Fruit fly (Drosophila melanogaster): ENCODE data around the gene Kdm5.

Kdm5 gene

DNA sequence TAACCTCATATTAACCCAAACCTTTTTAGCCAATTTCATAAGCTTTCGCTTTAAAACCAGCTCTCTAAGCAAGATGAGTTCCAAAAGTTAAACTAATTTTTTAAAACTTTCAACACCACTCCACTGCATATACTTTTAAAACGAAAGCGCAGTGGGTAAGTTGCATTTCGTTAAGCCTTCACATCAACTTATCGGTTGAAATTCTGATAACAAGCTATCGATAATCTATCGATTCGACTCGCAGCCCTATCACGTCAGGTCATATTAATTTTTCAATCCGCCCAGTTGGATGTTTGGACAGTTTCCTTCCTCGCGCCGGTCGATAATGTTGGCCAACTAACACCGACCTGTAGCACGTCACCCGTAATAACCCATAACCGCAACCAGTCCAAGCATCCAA, 13.2 kb downstream of the Kdm5 start, which contains the start of gene ifc (continued):
- peak; percentile 8 for TF ChIP-seq Sp1 (GFP tag; optimal IDR thresholded peaks at IDR 0.05)
- peak; percentile 39 for TF ChIP-seq woc (GFP tag; optimal IDR thresholded peaks at IDR 0.05)
- no peak for TF ChIP-seq lola (GFP tag; optimal IDR thresholded peaks at IDR 0.05)
- peak; percentile 51 for TF ChIP-seq OdsH (GFP tag; optimal IDR thresholded peaks at IDR 0.05)
- peak; percentile 10 for TF ChIP-seq CG9705 (GFP tag; optimal IDR thresholded peaks at IDR 0.05)
- no peak for TF ChIP-seq Jra (GFP tag; optimal IDR thresholded peaks at IDR 0.05)
- TF ChIP-seq dmrt93B (GFP tag; optimal IDR thresholded peaks at IDR 0.05) = no peak
- TF ChIP-seq CrebA (GFP tag; optimal IDR thresholded peaks at IDR 0.05; ENCODE audit: borderline replicate concordance) = no peak
- TF ChIP-seq dsf (GFP tag; optimal IDR thresholded peaks at IDR 0.05; ENCODE audit: borderline replicate concordance) = no peak
- TF ChIP-seq Dfd (GFP tag; optimal IDR thresholded peaks at IDR 0.05) = no peak
- no peak for TF ChIP-seq pan (optimal IDR thresholded peaks at IDR 0.05)
- no peak for TF ChIP-seq Rel (GFP tag; optimal IDR thresholded peaks at IDR 0.05)
- peak; percentile 46 for TF ChIP-seq Rel (tag; optimal IDR thresholded peaks at IDR 0.05)

DNA sequence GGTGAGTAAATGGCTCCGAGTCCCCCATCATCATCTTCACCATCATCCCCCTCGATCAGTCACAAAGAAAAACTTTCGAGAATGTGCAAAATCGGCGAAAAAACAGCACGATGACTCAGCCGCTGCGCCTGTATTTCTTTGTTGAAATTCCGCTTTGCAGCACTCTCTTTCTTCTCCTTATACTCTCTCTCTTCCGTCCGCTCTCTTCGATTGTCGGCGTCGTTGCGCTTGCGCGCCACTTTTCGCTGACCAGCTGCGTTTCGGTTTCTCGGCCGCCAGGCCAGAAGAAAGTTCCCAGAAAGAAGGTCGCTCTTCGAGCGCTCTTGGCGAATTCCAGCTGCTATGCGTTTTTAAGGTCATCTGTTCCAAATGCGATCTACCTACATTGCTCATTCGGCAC, 16.1 kb downstream of the Kdm5 start:
- peak; percentile 27 for TF ChIP-seq Jra (GFP tag; optimal IDR thresholded peaks at IDR 0.05)
- TF ChIP-seq Hnf4 (GFP tag; optimal IDR thresholded peaks at IDR 0.05) = no peak
- TF ChIP-seq HLH106 (tag; optimal IDR thresholded peaks at IDR 0.05) = no peak
- TF ChIP-seq Hr83 (GFP tag; optimal IDR thresholded peaks at IDR 0.05; ENCODE audit: poor library complexity, severe bottlenecking) = no peak
- TF ChIP-seq dl (GFP tag; optimal IDR thresholded peaks at IDR 0.05; ENCODE audit: insufficient read depth in 1 of 2, partially characterized antibody in 2 of 2) = peak; percentile 56 to 59
- TF ChIP-seq Dif (GFP tag; optimal IDR thresholded peaks at IDR 0.05; ENCODE audit: partially characterized antibody) = peak; percentile 20
- TF ChIP-seq CrebA (GFP tag; optimal IDR thresholded peaks at IDR 0.05; ENCODE audit: borderline replicate concordance) = no peak
- no peak for TF ChIP-seq foxo (GFP tag; optimal IDR thresholded peaks at IDR 0.05)
- no peak for TF ChIP-seq Hr78 (GFP tag; optimal IDR thresholded peaks at IDR 0.05)
- TF ChIP-seq h (GFP tag; optimal IDR thresholded peaks at IDR 0.05) = no peak
- no peak for TF ChIP-seq Abd-B (GFP tag; optimal IDR thresholded peaks at IDR 0.05)
- no peak for TF ChIP-seq rgr (GFP tag; optimal IDR thresholded peaks at IDR 0.05)
- no peak for TF ChIP-seq dsf (GFP tag; optimal IDR thresholded peaks at IDR 0.05; ENCODE audit: borderline replicate concordance)

DNA sequence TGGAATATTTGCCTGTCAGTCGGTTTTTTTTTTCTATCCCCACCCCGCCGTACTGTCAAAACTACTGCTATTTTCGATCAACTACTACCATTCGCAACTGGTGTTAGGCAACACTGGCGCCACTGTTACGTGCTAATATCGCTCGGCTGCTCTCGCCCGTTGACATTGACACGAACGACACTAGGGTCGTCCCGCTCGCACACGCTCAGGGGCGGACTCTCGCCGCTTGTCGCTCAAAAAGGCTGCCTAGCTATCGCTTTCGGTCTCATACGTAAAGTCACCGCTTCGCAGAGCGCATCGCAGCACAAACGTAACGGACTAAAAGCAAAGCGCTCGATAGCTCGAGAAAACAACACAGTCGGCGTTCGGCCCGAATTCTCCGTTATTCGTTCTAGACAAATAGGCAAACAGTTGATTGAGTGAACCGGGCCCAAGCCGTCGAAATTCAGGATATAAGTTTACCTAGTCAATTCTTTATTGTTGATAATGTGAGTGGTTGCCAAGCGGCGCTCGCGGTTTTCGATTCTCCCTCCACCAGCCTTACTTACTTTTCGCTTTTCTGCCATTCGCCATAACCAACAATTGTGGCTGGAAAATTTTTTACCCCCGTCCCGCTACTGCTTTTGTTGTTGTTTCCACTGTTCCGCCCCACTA, 16.8 kb downstream of the Kdm5 start:
- TF ChIP-seq N (GFP tag; optimal IDR thresholded peaks at IDR 0.05) = no peak
- no peak for TF ChIP-seq Abd-B (GFP tag; optimal IDR thresholded peaks at IDR 0.05)
- peak; percentile 64 for TF ChIP-seq Hr83 (GFP tag; optimal IDR thresholded peaks at IDR 0.05; ENCODE audit: poor library complexity, severe bottlenecking)
- TF ChIP-seq Vsx2 (GFP tag; optimal IDR thresholded peaks at IDR 0.05; ENCODE audit: partially characterized antibody) = no peak
- no peak for TF ChIP-seq brk (GFP tag; optimal IDR thresholded peaks at IDR 0.05)
- TF ChIP-seq CrebA (GFP tag; optimal IDR thresholded peaks at IDR 0.05; ENCODE audit: borderline replicate concordance) = no peak
- peak; percentile 72 for TF ChIP-seq h (GFP tag; optimal IDR thresholded peaks at IDR 0.05)
- peak; percentile 37 for TF ChIP-seq HLH106 (tag; optimal IDR thresholded peaks at IDR 0.05)
- peak; percentile 73 for TF ChIP-seq Sp1 (GFP tag; optimal IDR thresholded peaks at IDR 0.05)
- TF ChIP-seq GATAd (GFP tag; optimal IDR thresholded peaks at IDR 0.05) = no peak
- peak; percentile 27 for TF ChIP-seq sv (GFP tag; optimal IDR thresholded peaks at IDR 0.05)
- no peak for TF ChIP-seq dsf (GFP tag; optimal IDR thresholded peaks at IDR 0.05; ENCODE audit: borderline replicate concordance)
- TF ChIP-seq woc (GFP tag; optimal IDR thresholded peaks at IDR 0.05) = no peak
- peak; percentile 79 for TF ChIP-seq Dif (GFP tag; optimal IDR thresholded peaks at IDR 0.05; ENCODE audit: partially characterized antibody)
- peak; percentile 73 for TF ChIP-seq br (GFP tag; optimal IDR thresholded peaks at IDR 0.05)
- peak; percentile 70 for TF ChIP-seq rgr (GFP tag; optimal IDR thresholded peaks at IDR 0.05)
- peak; percentile 32 for TF ChIP-seq psq (GFP tag; optimal IDR thresholded peaks at IDR 0.05)
- TF ChIP-seq usp (GFP tag; optimal IDR thresholded peaks at IDR 0.05) = no peak
- TF ChIP-seq dl (GFP tag; optimal IDR thresholded peaks at IDR 0.05; ENCODE audit: insufficient read depth in 1 of 2, partially characterized antibody in 2 of 2) = peak in 1 of 2 experiments; percentile 46
- no peak for TF ChIP-seq Dfd (GFP tag; optimal IDR thresholded peaks at IDR 0.05)
- TF ChIP-seq foxo (GFP tag; optimal IDR thresholded peaks at IDR 0.05) = peak; percentile 47 to 67
- TF ChIP-seq tai (GFP tag; optimal IDR thresholded peaks at IDR 0.05) = no peak
- peak; percentile 32 for TF ChIP-seq Rel (GFP tag; optimal IDR thresholded peaks at IDR 0.05)
- peak; percentile 75 for TF ChIP-seq Rel (tag; optimal IDR thresholded peaks at IDR 0.05)
- TF ChIP-seq dmrt93B (GFP tag; optimal IDR thresholded peaks at IDR 0.05) = no peak
- no peak for TF ChIP-seq CG32264 (GFP tag; optimal IDR thresholded peaks at IDR 0.05)
- peak; percentile 78 for TF ChIP-seq Hnf4 (GFP tag; optimal IDR thresholded peaks at IDR 0.05)
- peak; percentile 73 for TF ChIP-seq Jra (GFP tag; optimal IDR thresholded peaks at IDR 0.05)
- TF ChIP-seq Hr78 (GFP tag; optimal IDR thresholded peaks at IDR 0.05) = no peak
- no peak for TF ChIP-seq Myc (optimal IDR thresholded peaks at IDR 0.05)
- TF ChIP-seq jim (GFP tag; optimal IDR thresholded peaks at IDR 0.05) = no peak
- TF ChIP-seq CG9705 (GFP tag; optimal IDR thresholded peaks at IDR 0.05) = peak; percentile 11
- TF ChIP-seq Mio (GFP tag; optimal IDR thresholded peaks at IDR 0.05) = no peak
- no peak for TF ChIP-seq pan (optimal IDR thresholded peaks at IDR 0.05)
- no peak for TF ChIP-seq sage (GFP tag; optimal IDR thresholded peaks at IDR 0.05)
- no peak for TF ChIP-seq lola (GFP tag; optimal IDR thresholded peaks at IDR 0.05)
- peak; percentile 38 for TF ChIP-seq OdsH (GFP tag; optimal IDR thresholded peaks at IDR 0.05)
- TF ChIP-seq fru (GFP tag; optimal IDR thresholded peaks at IDR 0.05) = peak; percentile 52
- peak; percentile 1 for TF ChIP-seq ey (GFP tag; optimal IDR thresholded peaks at IDR 0.05)
